Worm (Caenorhabditis elegans): Measurements from ENCODE around the gene tre-2.

The tre-2 gene

DNA sequence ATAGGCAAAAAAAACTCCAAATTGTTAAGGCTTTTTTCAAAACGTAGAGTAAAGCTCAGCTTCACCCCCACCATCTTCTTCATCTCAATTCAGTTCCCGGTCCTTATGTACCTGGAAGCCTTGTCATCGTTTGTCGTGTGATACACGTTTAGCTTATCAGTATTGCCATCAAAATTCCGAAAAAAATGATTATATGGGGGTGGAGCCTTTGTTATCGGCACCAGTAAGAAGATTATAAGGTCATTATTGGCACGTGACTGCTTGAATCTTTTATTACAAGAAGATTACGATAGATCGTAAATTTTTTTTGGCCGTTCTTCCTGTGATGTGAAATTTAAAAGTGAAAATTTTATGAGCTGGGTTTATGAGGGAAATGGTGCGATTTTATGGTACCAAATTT is 2.8 kb downstream of the tre-2 start:
- TF ChIP-seq tbx-8 (GFP tag; optimal IDR thresholded peaks at IDR 0.05) (no peak), mep-1 (tag; optimal IDR thresholded peaks at IDR 0.05) (no peak), ztf-11 (tag; optimal IDR thresholded peaks at IDR 0.05) (no peak), ceh-39 (tag; optimal IDR thresholded peaks at IDR 0.05) (no peak), M03D4.4 (tag; optimal IDR thresholded peaks at IDR 0.05) (no peak), hlh-1 (tag; optimal IDR thresholded peaks at IDR 0.05) (no peak), flh-1 (GFP tag; optimal IDR thresholded peaks at IDR 0.05) (no peak), nhr-237 (tag; optimal IDR thresholded peaks at IDR 0.05) (no peak), ces-1 (GFP tag; optimal IDR thresholded peaks at IDR 0.05) (no peak), unc-39 (tag; optimal IDR thresholded peaks at IDR 0.05) (no peak), cnd-1 (tag; optimal IDR thresholded peaks at IDR 0.05) (no peak), mab-5 (tag; optimal IDR thresholded peaks at IDR 0.05) (no peak), lsy-2 (tag; optimal IDR thresholded peaks at IDR 0.05) (no peak), zip-8 (tag; optimal IDR thresholded peaks at IDR 0.05) (no peak), nhr-2 (tag; optimal IDR thresholded peaks at IDR 0.05) (no peak), unc-62 (GFP tag; optimal IDR thresholded peaks at IDR 0.05) (no peak)

DNA sequence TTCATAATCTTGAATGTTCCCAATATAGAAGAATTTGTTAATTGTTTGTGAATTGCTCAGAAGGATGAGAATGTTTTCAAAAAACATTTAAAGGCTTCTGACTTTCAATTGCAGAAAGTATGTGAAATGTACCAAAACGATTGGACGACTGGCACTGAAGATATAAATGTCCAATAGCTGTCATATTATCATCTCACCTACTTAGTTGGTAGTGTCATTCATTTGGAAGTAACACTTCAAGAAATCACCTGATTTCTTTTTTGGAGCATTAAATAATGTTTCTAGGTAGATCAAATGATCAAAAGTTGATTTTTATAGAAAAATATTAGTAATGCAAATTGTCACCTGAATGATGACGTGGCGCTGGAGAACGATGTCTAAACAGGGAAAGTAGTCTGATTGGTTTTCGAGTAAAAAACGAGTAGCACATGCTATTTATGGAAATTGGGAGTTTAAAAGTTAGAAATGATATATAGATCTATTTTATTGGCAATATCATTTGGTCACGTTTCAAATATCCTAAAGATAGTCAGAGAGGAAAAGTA is 3.5 kb downstream of the tre-2 start:
- no peak for TF ChIP-seq unc-39 (tag; optimal IDR thresholded peaks at IDR 0.05)
- no peak for TF ChIP-seq hlh-1 (tag; optimal IDR thresholded peaks at IDR 0.05)
- no peak for TF ChIP-seq ham-2 (GFP tag; optimal IDR thresholded peaks at IDR 0.05)
- no peak for TF ChIP-seq zip-8 (tag; optimal IDR thresholded peaks at IDR 0.05)
- TF ChIP-seq bed-3 (GFP tag; optimal IDR thresholded peaks at IDR 0.05) = no peak
- TF ChIP-seq elt-3 (tag; optimal IDR thresholded peaks at IDR 0.05) = no peak
- no peak for TF ChIP-seq unc-62 (GFP tag; optimal IDR thresholded peaks at IDR 0.05)
- no peak for TF ChIP-seq ceh-39 (tag; optimal IDR thresholded peaks at IDR 0.05)
- TF ChIP-seq lsy-2 (tag; optimal IDR thresholded peaks at IDR 0.05) = no peak
- TF ChIP-seq ceh-83 (GFP tag; optimal IDR thresholded peaks at IDR 0.05) = no peak
- no peak for TF ChIP-seq M03D4.4 (tag; optimal IDR thresholded peaks at IDR 0.05)
- TF ChIP-seq mep-1 (tag; optimal IDR thresholded peaks at IDR 0.05) = no peak
- TF ChIP-seq nhr-2 (tag; optimal IDR thresholded peaks at IDR 0.05) = no peak
- TF ChIP-seq drap-1 (GFP tag; optimal IDR thresholded peaks at IDR 0.05) = no peak

DNA sequence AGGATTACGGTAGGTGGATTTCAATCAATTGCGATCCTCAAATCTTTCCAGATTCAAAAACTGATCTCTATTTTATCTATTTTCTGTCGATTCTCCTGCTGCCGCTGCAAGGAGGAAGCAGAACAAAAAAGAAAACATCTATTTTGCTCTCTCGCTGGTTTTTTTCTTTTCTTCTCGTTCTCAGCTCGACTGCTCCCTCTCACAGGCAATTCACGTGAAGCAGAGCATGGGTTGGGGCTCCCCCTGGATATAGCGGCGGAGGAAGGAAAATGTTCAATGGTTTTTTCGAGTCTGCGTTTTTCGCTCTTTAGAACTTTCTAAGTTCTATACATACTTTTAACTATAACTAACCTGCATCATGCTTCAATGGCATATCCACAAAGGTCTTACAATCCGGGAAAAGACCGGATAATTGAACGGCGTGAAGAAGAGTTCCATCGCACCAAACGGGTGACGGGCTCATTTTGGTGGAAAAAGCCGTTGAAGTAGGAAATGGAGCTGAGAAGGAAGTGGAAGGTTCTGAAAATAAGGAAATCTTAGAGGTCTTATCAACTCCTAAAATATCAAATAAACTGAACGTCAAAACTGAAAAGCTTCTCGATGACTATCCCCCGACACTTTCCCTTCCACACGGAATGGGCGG is 4.2 kb downstream of the tre-2 start:
- TF ChIP-seq cnd-1 (tag; optimal IDR thresholded peaks at IDR 0.05) (peak; percentile 23), ceh-39 (tag; optimal IDR thresholded peaks at IDR 0.05) (no peak)

DNA sequence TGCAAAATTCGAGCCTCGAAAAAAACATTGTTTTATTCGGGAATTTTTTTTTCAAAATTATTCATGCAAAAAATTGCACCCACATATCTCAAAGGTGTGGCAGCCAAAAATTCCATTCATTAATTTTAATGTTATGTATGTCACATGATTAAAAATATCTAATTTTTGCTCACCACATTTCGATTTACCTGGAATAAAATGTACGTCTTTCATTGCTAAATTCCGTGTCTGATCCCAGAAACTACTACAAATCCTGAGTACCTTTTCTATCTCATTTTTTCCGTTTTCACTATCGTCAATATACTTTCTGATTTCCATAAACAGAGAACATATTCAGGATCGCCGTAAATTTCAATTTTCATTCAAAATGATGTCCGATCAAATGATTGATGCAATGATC is 10.3 kb downstream of the tre-2 start, which contains the start of gene srx-19:
srx-19 (plus strand) TSS at position 301 of the 400 bp plus-strand sequence.
- no peak for TF ChIP-seq drap-1 (GFP tag; optimal IDR thresholded peaks at IDR 0.05)
- TF ChIP-seq pha-4 (tag; optimal IDR thresholded peaks at IDR 0.05) = no peak
- no peak for TF ChIP-seq snpc-4 (tag; optimal IDR thresholded peaks at IDR 0.05)
- no peak for TF ChIP-seq ceh-43 (GFP tag; optimal IDR thresholded peaks at IDR 0.05)
- TF ChIP-seq lsy-2 (tag; optimal IDR thresholded peaks at IDR 0.05) = no peak
- TF ChIP-seq bed-3 (GFP tag; optimal IDR thresholded peaks at IDR 0.05) = no peak
- TF ChIP-seq elt-3 (tag; optimal IDR thresholded peaks at IDR 0.05) = no peak
- TF ChIP-seq nhr-237 (tag; optimal IDR thresholded peaks at IDR 0.05) = no peak
- TF ChIP-seq unc-39 (tag; optimal IDR thresholded peaks at IDR 0.05) = no peak
- TF ChIP-seq mab-5 (tag; optimal IDR thresholded peaks at IDR 0.05) = no peak
- no peak for TF ChIP-seq lin-13 (tag; optimal IDR thresholded peaks at IDR 0.05)
- no peak for TF ChIP-seq ceh-83 (GFP tag; optimal IDR thresholded peaks at IDR 0.05)
- no peak for TF ChIP-seq sptf-1 (tag; optimal IDR thresholded peaks at IDR 0.05)
- no peak for TF ChIP-seq ces-1 (GFP tag; optimal IDR thresholded peaks at IDR 0.05)
- TF ChIP-seq lin-32 (GFP tag; optimal IDR thresholded peaks at IDR 0.05) = no peak
- TF ChIP-seq nhr-2 (tag; optimal IDR thresholded peaks at IDR 0.05) = no peak
- no peak for TF ChIP-seq unc-62 (GFP tag; optimal IDR thresholded peaks at IDR 0.05)

DNA sequence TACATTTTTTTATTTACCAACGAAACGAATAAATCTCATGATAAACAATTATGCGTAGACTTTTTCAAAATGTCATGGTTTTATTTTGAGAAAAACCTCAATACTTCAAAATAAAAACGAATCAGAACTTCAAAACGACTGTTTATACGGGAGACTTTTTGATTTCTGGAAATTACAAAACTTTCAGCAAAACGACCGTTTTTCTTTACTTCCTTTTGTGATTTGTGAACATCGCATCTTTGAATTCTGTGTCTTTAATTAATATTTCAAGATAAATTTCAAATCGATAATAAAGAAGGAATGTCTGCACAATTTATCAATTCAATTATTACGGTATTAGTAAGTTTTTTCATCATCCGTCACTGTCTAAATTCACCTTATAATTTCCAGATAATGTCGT is 15.5 kb downstream of the tre-2 start, which contains the start of gene srx-20:
srx-20 (plus strand) TSS at position 301 of the 400 bp plus-strand sequence.
- TF ChIP-seq ztf-11 (tag; optimal IDR thresholded peaks at IDR 0.05) = no peak
- no peak for TF ChIP-seq ceh-43 (GFP tag; optimal IDR thresholded peaks at IDR 0.05)
- no peak for TF ChIP-seq mls-2 (tag; optimal IDR thresholded peaks at IDR 0.05)

DNA sequence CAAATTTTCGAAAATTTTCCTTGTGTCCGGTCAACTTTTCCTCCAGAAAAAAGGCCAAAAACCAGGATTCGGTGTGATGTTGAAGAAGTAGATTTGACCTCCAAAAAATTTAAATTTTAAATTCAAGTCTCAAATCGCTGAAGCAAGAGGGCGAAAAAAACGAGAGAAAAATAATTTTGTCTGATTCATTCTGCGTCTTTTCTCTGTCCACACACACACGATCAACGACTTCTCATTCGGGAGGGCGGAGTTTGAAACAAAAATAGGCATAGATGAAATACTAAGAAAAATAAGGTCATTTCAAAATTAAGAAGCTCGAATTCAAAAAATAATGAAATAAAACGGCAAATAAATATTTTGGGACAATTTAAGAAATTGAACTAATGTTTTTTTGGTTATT is 24.0 kb downstream of the tre-2 start, which contains the start of gene R13H7.2:
R13H7.2 (minus strand) TSS at position 101 of the 400 bp plus-strand sequence.
- no peak for TF ChIP-seq ceh-43 (GFP tag; optimal IDR thresholded peaks at IDR 0.05)
- TF ChIP-seq lin-32 (GFP tag; optimal IDR thresholded peaks at IDR 0.05) = no peak
- no peak for TF ChIP-seq lsy-2 (tag; optimal IDR thresholded peaks at IDR 0.05)
- TF ChIP-seq elt-1 (tag; optimal IDR thresholded peaks at IDR 0.05; ENCODE audit: borderline replicate concordance, insufficient read depth) = no peak
- TF ChIP-seq ceh-39 (tag; optimal IDR thresholded peaks at IDR 0.05) = no peak
- no peak for TF ChIP-seq sem-2 (GFP tag; optimal IDR thresholded peaks at IDR 0.05)
- no peak for TF ChIP-seq nhr-28 (tag; optimal IDR thresholded peaks at IDR 0.05)
- TF ChIP-seq hlh-1 (tag; optimal IDR thresholded peaks at IDR 0.05) = no peak

Data from whole organism, mixed stage, embryonic.